Worm (Caenorhabditis elegans): Measurements from ENCODE around the gene srg-64.

- no peak for TF ChIP-seq nhr-232 (tag; optimal IDR thresholded peaks at IDR 0.05)
- TF ChIP-seq unc-86 (tag; optimal IDR thresholded peaks at IDR 0.05) = no peak
- TF ChIP-seq ama-1 (optimal IDR thresholded peaks at IDR 0.05) = no peak
- TF ChIP-seq ceh-22 (tag; optimal IDR thresholded peaks at IDR 0.05) = no peak
- no peak for TF ChIP-seq T23F11.4 (GFP tag; optimal IDR thresholded peaks at IDR 0.05)
- no peak for TF ChIP-seq C38D4.7 (GFP tag; optimal IDR thresholded peaks at IDR 0.05)
- TF ChIP-seq pax-1 (tag; optimal IDR thresholded peaks at IDR 0.05) = no peak
- peak; percentile 52 for TF ChIP-seq sox-2 (GFP tag; IDR thresholded peaks at IDR 0.05)
- TF ChIP-seq K02D7.2 (tag; optimal IDR thresholded peaks at IDR 0.05) = no peak
- TF ChIP-seq ztf-16 (tag; optimal IDR thresholded peaks at IDR 0.05) = no peak
- TF ChIP-seq elt-2 (tag; optimal IDR thresholded peaks at IDR 0.05) = peak; percentile 59
Observed at ce11 chrX:15707366-15707892, 33.0 kb downstream of the srg-64 start.
